Worm (Caenorhabditis elegans) whole organism, mixed stage, embryonic: ENCODE measurements around the gene C44C11.6.

ENCODE experiments used
- elt-3 ChIP-seq: fragments of 150-350 bp; optimal IDR thresholded peaks from 2 replicates; lab custom pipeline; 2014; ENCODE audit warnings: missing biosample characterization, missing genetic modification characterization
- lsy-2 ChIP-seq: fragments of 150-350 bp; optimal IDR thresholded peaks from 2 replicates; lab custom pipeline; 2014; ENCODE audit warnings: missing biosample characterization, missing genetic modification characterization
- nhr-12 ChIP-seq: fragments of 150-350 bp; optimal IDR thresholded peaks from 2 replicates; lab custom pipeline; 2014; ENCODE audit warnings: missing biosample characterization, missing genetic modification characterization
- nhr-237 ChIP-seq: fragments of 150-350 bp; optimal IDR thresholded peaks from 2 replicates; lab custom pipeline; 2014; ENCODE audit warnings: missing biosample characterization, missing genetic modification characterization
- ztf-11 ChIP-seq: fragments of 150-350 bp; optimal IDR thresholded peaks from 2 replicates; lab custom pipeline; 2014; ENCODE audit warnings: missing biosample characterization, missing genetic modification characterization

DNA sequence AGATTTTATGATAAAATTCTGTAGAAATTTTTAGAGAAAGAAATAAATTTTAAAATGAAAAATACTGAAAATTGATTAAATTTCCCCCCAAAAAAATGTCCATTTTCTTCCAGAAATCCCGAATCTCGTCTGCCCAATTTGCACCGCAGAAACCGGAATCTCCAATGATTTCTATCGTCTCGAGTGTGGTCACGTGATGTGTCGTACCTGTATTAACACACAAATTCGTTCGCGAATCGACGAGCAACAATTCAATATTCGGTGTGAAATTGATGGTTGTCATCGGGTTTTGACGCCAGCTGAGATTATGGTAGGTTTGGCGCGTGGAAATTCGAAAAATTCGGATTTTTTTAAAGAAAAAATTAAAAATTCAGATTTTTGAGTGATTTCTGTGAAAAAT is 48.0 kb upstream of the C44C11.6 start:
- TF ChIP-seq nhr-237 (no peak), lsy-2 (tag; lab: Kevin White, UChicago) (no peak), nhr-12 (tag; lab: Kevin White, UChicago) (no peak), ztf-11 (no peak), elt-3 (tag; lab: Kevin White, UChicago) (no peak)
